Worm (Caenorhabditis elegans) whole organism, L4/young adult: ENCODE data around the gene W08G11.3.
"Not testable (repeated sequence)": the region's sequence is repeated elsewhere in the genome, so short reads cannot be mapped to it uniquely, and the experiment has no call there.

Source experiments
- W03F9.2 ChIP-seq: fragments of 150-350 bp; optimal IDR thresholded peaks from 2 replicates; lab custom pipeline; 2014; ENCODE audit warnings: missing biosample characterization, missing genetic modification characterization
- dao-5 ChIP-seq: sonication (generic microtip); optimal IDR thresholded peaks from 2 replicates; lab custom pipeline; 2016; ENCODE audit warnings: missing genotype, missing genetic modification characterization, moderate library complexity, missing compliant biosample characterization
- him-1 ChIP-seq: sonication (generic microtip); optimal IDR thresholded peaks from 2 replicates; lab custom pipeline; 2016; ENCODE audit warnings: missing genotype, missing genetic modification reagents, missing genetic modification characterization, missing compliant biosample characterization

ce11 chrV:16338287-16339092, 29.0 kb upstream of the W08G11.3 start, which contains the start of gene slc-9B.2:
- TF ChIP-seq him-1, dao-5, W03F9.2 (tag; lab: Kevin White, UChicago): not testable (repeated sequence)
